Worm (Caenorhabditis elegans) whole organism, midembryonic: ENCODE results near the gene cpsf-4.

Experiments used
- flt-1 ChIP-seq: fragments of 200-800 bp; sonication (Bioruptor generic); IDR thresholded peaks from 2 replicates; pipeline ENCODE4 v1.3.6; 2022; ENCODE audit warnings: missing genetic modification characterization, missing compliant biosample characterization
- klf-2 ChIP-seq: fragments of 200-800 bp; sonication (Bioruptor generic); conservative IDR thresholded peaks from 2 replicates; pipeline ENCODE4 v1.3.6; 2022; ENCODE audit warnings: missing genetic modification reagents, missing genetic modification characterization, missing compliant biosample characterization
- med-1 ChIP-seq: sonication (generic microtip); optimal IDR thresholded peaks from 2 replicates; lab custom pipeline; 2017; ENCODE audit warnings: missing genetic modification characterization, mild to moderate bottlenecking, missing compliant biosample characterization, antibody characterized with exemption, missing genetic modification reagents; ENCODE audit not compliant: insufficient read depth
- ztf-23 ChIP-seq: fragments of 200-800 bp; sonication (Bioruptor generic); IDR thresholded peaks from 2 replicates; pipeline ENCODE4 v1.3.6; 2022; ENCODE audit warnings: missing genetic modification reagents, missing genetic modification characterization, missing compliant biosample characterization
- ztf-29 ChIP-seq: fragments of 200-800 bp; sonication (Bioruptor generic); IDR thresholded peaks from 2 replicates; pipeline ENCODE4 v1.3.6; 2022; ENCODE audit warnings: missing genetic modification reagents, missing genetic modification characterization, missing compliant biosample characterization

DNA sequence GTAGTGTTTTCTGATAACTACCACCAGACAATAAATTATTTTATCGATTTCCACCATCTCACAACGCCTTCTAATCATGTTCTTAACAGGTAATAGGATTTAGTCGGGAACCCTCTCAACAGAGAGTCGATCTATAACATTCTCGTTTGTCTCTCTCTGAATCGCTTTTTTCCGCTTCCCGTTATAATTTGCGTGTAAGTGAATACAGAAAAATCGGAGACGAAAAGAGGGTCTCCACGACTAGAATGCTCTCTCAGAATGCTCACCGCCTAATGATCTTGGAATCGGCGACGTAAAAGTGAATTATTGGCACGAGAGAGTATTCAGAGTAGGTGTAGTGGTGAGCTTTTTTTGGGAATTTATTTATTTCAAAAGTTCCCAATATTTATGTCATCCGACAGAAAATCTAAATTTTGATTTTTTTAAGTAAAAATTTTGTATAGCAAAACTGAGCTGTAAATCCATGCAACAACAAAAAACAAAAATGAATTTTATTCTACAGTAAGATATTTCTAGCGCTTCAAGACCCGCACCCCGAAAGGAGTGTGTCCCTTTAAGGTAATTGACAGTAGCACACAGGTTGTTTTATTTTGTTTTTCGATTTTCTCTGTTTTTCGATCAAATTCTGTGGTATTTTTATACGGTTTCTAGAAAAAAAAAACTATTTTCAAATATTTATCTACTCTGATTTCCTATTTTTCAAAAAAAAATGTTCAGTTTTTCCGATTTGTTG is 33.7 kb upstream of the cpsf-4 start:
- TF ChIP-seq flt-1 (GFP tag; lab: Robert Waterston, UW) (no peak), ztf-29 (GFP tag; lab: Robert Waterston, UW) (no peak), med-1 (GFP tag; lab: Kevin White, UChicago) (no peak), ztf-23 (GFP tag; lab: Robert Waterston, UW) (no peak), klf-2 (no peak)
